Worm (Caenorhabditis elegans): Measurements from ENCODE around the gene C29F7.2.

Gene C29F7.2

DNA sequence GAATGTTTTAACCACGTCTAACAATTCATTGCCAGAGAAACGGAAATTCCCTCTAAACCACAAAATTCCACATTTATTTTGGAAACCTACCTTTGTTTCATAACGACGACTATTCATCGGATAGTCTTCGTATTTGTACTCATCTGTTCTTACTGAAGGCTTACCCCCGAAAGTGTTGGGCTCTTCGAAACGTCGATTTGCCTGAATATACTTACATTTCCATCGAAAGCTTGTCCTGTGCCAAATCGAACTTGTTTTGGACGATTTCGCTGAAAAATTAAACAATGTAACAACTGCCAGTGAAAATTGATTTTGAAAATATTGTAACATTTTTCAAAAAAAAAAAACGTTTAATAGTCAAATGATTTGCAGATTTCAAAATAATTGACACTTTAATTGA is 46.6 kb downstream of the C29F7.2 start, which contains the start of gene F02D10.3:
TSS of gene F02D10.3 (minus strand) at position 101 of the 400 bp plus-strand sequence.
- no peak for TF ChIP-seq sptf-1 (tag; optimal IDR thresholded peaks at IDR 0.05)
- TF ChIP-seq mab-5 (tag; optimal IDR thresholded peaks at IDR 0.05): no peak
- TF ChIP-seq unc-62 (GFP tag; optimal IDR thresholded peaks at IDR 0.05): no peak

DNA sequence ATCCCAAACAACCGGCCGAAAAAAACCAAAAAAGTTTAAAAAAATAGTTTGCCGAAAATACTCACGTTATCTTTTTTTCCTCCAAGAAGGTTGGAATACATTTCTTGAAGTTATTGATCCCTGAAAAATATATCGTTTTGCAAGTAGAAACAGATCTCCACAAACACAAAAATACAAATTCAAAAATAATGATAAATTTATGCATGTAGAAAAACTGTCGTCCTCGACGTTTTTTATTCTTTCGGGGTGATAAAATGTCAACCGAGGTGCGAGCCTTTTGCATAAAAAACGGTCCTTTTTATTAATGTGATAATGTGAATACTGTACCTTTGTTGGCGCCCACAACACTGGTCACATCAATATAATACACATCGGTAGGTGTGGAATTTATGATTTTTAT is 47.9 kb downstream of the C29F7.2 start, which contains the start of gene F02D10.2:
TSS of gene F02D10.2 (minus strand) at position 101 of the 400 bp plus-strand sequence.
- TF ChIP-seq lin-32 (GFP tag; optimal IDR thresholded peaks at IDR 0.05): no peak
- no peak for TF ChIP-seq nhr-2 (tag; optimal IDR thresholded peaks at IDR 0.05)
- TF ChIP-seq unc-39 (tag; optimal IDR thresholded peaks at IDR 0.05): no peak
- TF ChIP-seq unc-120 (tag; optimal IDR thresholded peaks at IDR 0.05; ENCODE audit: poor library complexity, severe bottlenecking): no peak
- no peak for TF ChIP-seq sptf-1 (tag; optimal IDR thresholded peaks at IDR 0.05)
- no peak for TF ChIP-seq mab-5 (tag; optimal IDR thresholded peaks at IDR 0.05)
- no peak for TF ChIP-seq nhr-28 (tag; optimal IDR thresholded peaks at IDR 0.05)
- TF ChIP-seq unc-62 (GFP tag; optimal IDR thresholded peaks at IDR 0.05): no peak
- no peak for TF ChIP-seq nhr-12 (tag; optimal IDR thresholded peaks at IDR 0.05)
- no peak for TF ChIP-seq ces-1 (GFP tag; optimal IDR thresholded peaks at IDR 0.05)
- no peak for TF ChIP-seq blmp-1 (tag; optimal IDR thresholded peaks at IDR 0.05)
- no peak for TF ChIP-seq lsy-2 (tag; optimal IDR thresholded peaks at IDR 0.05)

DNA sequence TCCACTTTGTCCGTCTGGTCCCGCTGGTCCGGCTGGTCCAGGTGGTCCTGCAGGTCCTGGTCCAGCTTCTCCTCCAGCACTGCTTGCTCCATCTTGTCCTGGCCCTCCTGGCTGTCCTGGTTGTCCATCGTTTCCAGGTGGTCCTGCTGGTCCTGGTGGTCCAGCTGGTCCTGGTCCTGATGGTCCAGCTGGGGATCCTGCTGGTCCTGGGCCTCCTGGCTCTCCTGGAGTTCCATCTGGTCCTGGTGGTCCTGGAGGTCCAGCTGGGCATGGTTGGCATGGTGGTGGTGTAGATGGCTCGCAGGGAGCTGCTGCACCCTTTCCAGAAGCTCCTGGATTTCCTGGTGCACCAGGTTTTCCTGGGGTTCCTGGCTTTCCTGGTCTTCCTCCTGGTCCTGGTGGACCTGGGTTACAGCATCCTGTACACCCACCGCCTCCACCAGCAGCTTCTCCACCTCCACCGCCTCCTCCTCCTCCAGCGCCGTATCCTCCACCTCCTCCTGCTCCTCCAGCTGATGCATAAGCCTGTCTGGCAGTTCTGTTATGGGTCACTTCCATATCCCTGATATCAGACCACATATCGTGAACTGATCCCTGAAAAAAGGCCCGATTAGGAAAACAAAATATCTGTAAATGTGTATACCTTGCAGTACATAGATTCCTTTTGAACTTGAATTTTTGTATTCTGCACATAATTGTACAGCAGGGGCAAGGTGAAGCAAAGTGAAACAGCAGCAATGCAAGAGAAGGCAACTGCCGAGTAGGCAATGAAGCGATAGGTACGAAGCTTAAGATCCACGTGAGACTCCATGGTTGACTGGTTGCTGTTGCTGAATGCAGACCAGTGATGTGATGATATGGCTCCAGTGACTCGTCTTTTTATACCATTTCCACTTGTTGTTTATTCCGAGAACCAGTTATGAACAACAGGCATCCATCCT is 51.3 kb downstream of the C29F7.2 start, which contains the start of gene col-183:
TSS of gene col-183 (minus strand) at position 839 of the 941 bp plus-strand sequence.
- TF ChIP-seq ceh-43 (GFP tag; optimal IDR thresholded peaks at IDR 0.05): no peak
- TF ChIP-seq tbx-8 (GFP tag; optimal IDR thresholded peaks at IDR 0.05): no peak
- TF ChIP-seq flh-1 (GFP tag; optimal IDR thresholded peaks at IDR 0.05): no peak
- no peak for TF ChIP-seq drap-1 (GFP tag; optimal IDR thresholded peaks at IDR 0.05)
- TF ChIP-seq pha-4 (tag; optimal IDR thresholded peaks at IDR 0.05): no peak
- TF ChIP-seq zip-8 (tag; optimal IDR thresholded peaks at IDR 0.05): no peak
- no peak for TF ChIP-seq ztf-11 (tag; optimal IDR thresholded peaks at IDR 0.05)
- no peak for TF ChIP-seq mab-5 (tag; optimal IDR thresholded peaks at IDR 0.05)
- no peak for TF ChIP-seq nhr-12 (tag; optimal IDR thresholded peaks at IDR 0.05)
- no peak for TF ChIP-seq nhr-2 (tag; optimal IDR thresholded peaks at IDR 0.05)
- TF ChIP-seq M03D4.4 (tag; optimal IDR thresholded peaks at IDR 0.05): no peak
- no peak for TF ChIP-seq lsy-2 (tag; optimal IDR thresholded peaks at IDR 0.05)
- no peak for TF ChIP-seq ces-1 (GFP tag; optimal IDR thresholded peaks at IDR 0.05)
- no peak for TF ChIP-seq unc-120 (tag; optimal IDR thresholded peaks at IDR 0.05; ENCODE audit: poor library complexity, severe bottlenecking)
- TF ChIP-seq elt-1 (tag; optimal IDR thresholded peaks at IDR 0.05; ENCODE audit: borderline replicate concordance, insufficient read depth): no peak
